Worm (Caenorhabditis elegans) whole organism, late embryonic: Measurements from ENCODE around the gene nhr-216.

Source experiments
- fkh-10 ChIP-seq: fragments of 150-350 bp; optimal IDR thresholded peaks from 2 replicates; lab custom pipeline; 2014; ENCODE audit warnings: missing biosample characterization, missing genetic modification reagents, missing genetic modification characterization
- hlh-6 ChIP-seq: sonication (generic microtip); optimal IDR thresholded peaks from 2 replicates; lab custom pipeline; 2016; ENCODE audit warnings: missing genotype, missing genetic modification characterization, missing compliant biosample characterization
- nfya-1 ChIP-seq: sonication (generic microtip); optimal IDR thresholded peaks from 2 replicates; lab custom pipeline; 2017; ENCODE audit warnings: missing genetic modification characterization, mild to moderate bottlenecking, missing compliant biosample characterization, antibody characterized with exemption, moderate library complexity
- nhr-11 ChIP-seq: fragments of 150-350 bp; optimal IDR thresholded peaks from 2 replicates; lab custom pipeline; 2014; ENCODE audit warnings: missing biosample characterization, missing genetic modification characterization
- pag-3 ChIP-seq: sonication (generic microtip); optimal IDR thresholded peaks from 2 replicates; lab custom pipeline; 2016; ENCODE audit warnings: missing compliant biosample characterization, missing genetic modification characterization, borderline replicate concordance
- zip-5 ChIP-seq: sonication (generic microtip); optimal IDR thresholded peaks from 2 replicates; lab custom pipeline; 2016; ENCODE audit warnings: missing genetic modification characterization, missing compliant biosample characterization

ce11 chrV:5334588-5334987, 24.1 kb downstream of the nhr-216 start, which contains the start of gene srg-28:
- TF ChIP-seq nhr-11 (tag; lab: Kevin White, UChicago) (no peak), fkh-10 (GFP tag; lab: Kevin White, UChicago) (no peak), nfya-1 (tag; lab: Kevin White, UChicago) (no peak), hlh-6 (tag; lab: Kevin White, UChicago) (no peak), zip-5 (tag; lab: Kevin White, UChicago) (no peak), pag-3 (tag; lab: Kevin White, UChicago) (no peak)
